Fruit fly (Drosophila melanogaster): Measurements from ENCODE around the gene CG13946.

CG13946 gene

DNA sequence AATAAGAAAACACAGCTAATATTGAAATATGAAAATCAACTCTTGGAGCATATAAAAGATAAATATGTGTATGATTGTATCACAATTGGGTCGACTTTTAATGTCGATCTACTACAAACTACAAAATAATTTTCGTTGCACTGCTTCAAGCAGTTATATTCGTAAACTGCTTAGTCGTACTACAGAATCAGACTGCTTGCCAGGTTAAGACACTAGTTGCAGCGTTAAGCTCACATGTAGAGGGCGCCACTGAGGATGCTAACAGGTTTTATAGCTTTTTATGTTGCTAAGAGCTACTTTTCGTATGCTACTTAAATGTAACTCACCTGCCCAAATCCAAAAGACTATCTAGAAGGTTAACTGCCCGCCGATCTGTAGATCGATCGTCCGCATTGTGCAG, 36.3 kb upstream of the CG13946 start (continued):
- no peak for TF ChIP-seq CG15011 (GFP tag; optimal IDR thresholded peaks at IDR 0.05)
- TF ChIP-seq CG7987 (GFP tag; optimal IDR thresholded peaks at IDR 0.05) = no peak
- no peak for TF ChIP-seq hth (optimal IDR thresholded peaks at IDR 0.05)
- TF ChIP-seq GATAe (GFP tag; conservative IDR thresholded peaks at IDR 0.05) = no peak
- no peak for TF ChIP-seq wek (GFP tag; optimal IDR thresholded peaks at IDR 0.05)
- peak; percentile 58; the same call in 1 of the 2 replicates for TF ChIP-seq slbo (GFP tag; IDR thresholded peaks at IDR 0.05)
- no peak for TF ChIP-seq z (GFP tag; IDR thresholded peaks at IDR 0.05)
- no peak for TF ChIP-seq usp (GFP tag; optimal IDR thresholded peaks at IDR 0.05)
- TF ChIP-seq ttk (GFP tag; IDR thresholded peaks at IDR 0.05) = no peak
- no peak for TF ChIP-seq lola (GFP tag; optimal IDR thresholded peaks at IDR 0.05)
- TF ChIP-seq toy (GFP tag; IDR thresholded peaks at IDR 0.05) = no peak
- TF ChIP-seq ATbp (GFP tag; optimal IDR thresholded peaks at IDR 0.05) = no peak
- TF ChIP-seq CG30431 (GFP tag; optimal IDR thresholded peaks at IDR 0.05) = no peak
- peak; percentile 51 for TF ChIP-seq nmo (GFP tag; optimal IDR thresholded peaks at IDR 0.05)
- no peak for TF ChIP-seq CG14965 (GFP tag; optimal IDR thresholded peaks at IDR 0.05; ENCODE audit: borderline replicate concordance)
- no peak for TF ChIP-seq dimm (GFP tag; IDR thresholded peaks at IDR 0.05)
- TF ChIP-seq cas (GFP tag; IDR thresholded peaks at IDR 0.05) = no peak
- TF ChIP-seq pho (GFP tag; optimal IDR thresholded peaks at IDR 0.05) = no peak
- peak; percentile 56 for TF ChIP-seq amos (GFP tag; IDR thresholded peaks at IDR 0.05; ENCODE audit: partially characterized antibody)
- no peak for TF ChIP-seq CG6765 (GFP tag; optimal IDR thresholded peaks at IDR 0.05)
- TF ChIP-seq CrebB (tag; optimal IDR thresholded peaks at IDR 0.05) = no peak
- no peak for TF ChIP-seq Camta (GFP tag; optimal IDR thresholded peaks at IDR 0.05)
- no peak for TF ChIP-seq Atf6 (GFP tag; IDR thresholded peaks at IDR 0.05)
- peak; percentile 37; the same call in 1 of the 2 replicates for TF ChIP-seq vvl (GFP tag; IDR thresholded peaks at IDR 0.05)
- peak; percentile 50 for TF ChIP-seq Bdp1 (GFP tag; optimal IDR thresholded peaks at IDR 0.05)
- TF ChIP-seq Max (GFP tag; optimal IDR thresholded peaks at IDR 0.05) = no peak
- TF ChIP-seq luna (GFP tag; optimal IDR thresholded peaks at IDR 0.05) = no peak
- no peak for TF ChIP-seq CG1792 (GFP tag; optimal IDR thresholded peaks at IDR 0.05)
- TF ChIP-seq CG1233 (GFP tag; optimal IDR thresholded peaks at IDR 0.05) = no peak
- no peak for TF ChIP-seq CG2120 (GFP tag; optimal IDR thresholded peaks at IDR 0.05)
- TF ChIP-seq sima (GFP tag; optimal IDR thresholded peaks at IDR 0.05) = no peak
- no peak for TF ChIP-seq CG17829 (tag; optimal IDR thresholded peaks at IDR 0.05)
- no peak for TF ChIP-seq Xbp1 (GFP tag; optimal IDR thresholded peaks at IDR 0.05)
- no peak for TF ChIP-seq btn (GFP tag; optimal IDR thresholded peaks at IDR 0.05)
- no peak for TF ChIP-seq CG12104 (GFP tag; optimal IDR thresholded peaks at IDR 0.05)
- no peak for TF ChIP-seq eve (GFP tag; optimal IDR thresholded peaks at IDR 0.05)
- 0 out of 4 replicates have a peak, but pooled peaks have one; percentile 30 for TF ChIP-seq Gug (GFP tag; IDR thresholded peaks at IDR 0.05)
- no peak for TF ChIP-seq CG8924 (tag; optimal IDR thresholded peaks at IDR 0.05)
- TF ChIP-seq Sin3A (optimal IDR thresholded peaks at IDR 0.05) = no peak
- TF ChIP-seq CG12942 (GFP tag; optimal IDR thresholded peaks at IDR 0.05) = no peak
- peak; percentile 55 for TF ChIP-seq CG32532 (GFP tag; IDR thresholded peaks at IDR 0.05)
- TF ChIP-seq CG15479 (GFP tag; optimal IDR thresholded peaks at IDR 0.05) = no peak
- no peak for TF ChIP-seq CG16863 (GFP tag; optimal IDR thresholded peaks at IDR 0.05)
- no peak for TF ChIP-seq shn (GFP tag; optimal IDR thresholded peaks at IDR 0.05)
- peak; percentile 97 for TF ChIP-seq CG11504 (tag; optimal IDR thresholded peaks at IDR 0.05)
- no peak for TF ChIP-seq tin (GFP tag; optimal IDR thresholded peaks at IDR 0.05)
- no peak for TF ChIP-seq MESR4 (GFP tag; optimal IDR thresholded peaks at IDR 0.05)
- no peak for TF ChIP-seq CG1647 (GFP tag; optimal IDR thresholded peaks at IDR 0.05)
- no peak for TF ChIP-seq danr (GFP tag; IDR thresholded peaks at IDR 0.05)
- TF ChIP-seq CG3995 (GFP tag; optimal IDR thresholded peaks at IDR 0.05) = no peak
- TF ChIP-seq CG11085 (GFP tag; IDR thresholded peaks at IDR 0.05) = no peak
- no peak for TF ChIP-seq her (GFP tag; optimal IDR thresholded peaks at IDR 0.05)
- TF ChIP-seq ems (GFP tag; optimal IDR thresholded peaks at IDR 0.05) = no peak
- TF ChIP-seq lbe (GFP tag; optimal IDR thresholded peaks at IDR 0.05) = no peak

Measured in whole organism, embryonic.